Fruit fly (Drosophila melanogaster): ENCODE measurements around the gene CG42375.

DNA sequence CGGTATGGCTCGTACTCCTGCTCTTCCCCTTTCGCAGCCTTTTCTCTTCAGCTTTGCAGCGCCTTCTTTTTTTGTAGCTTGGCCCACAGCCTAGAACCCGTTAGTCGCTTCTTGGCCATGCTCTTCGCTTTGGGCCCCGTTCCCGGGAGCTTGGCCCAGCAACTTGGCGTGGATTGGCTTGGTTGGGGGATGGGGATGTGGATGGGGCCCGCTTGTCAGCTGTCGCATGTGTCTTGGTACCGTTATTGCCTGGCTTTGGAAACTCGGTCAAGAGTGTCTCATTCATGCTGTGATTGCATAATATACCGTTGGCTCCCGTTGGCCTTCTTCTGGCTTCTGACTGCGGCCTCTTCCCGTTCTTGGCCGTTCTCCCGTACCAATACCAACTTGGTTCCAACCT lies 6.5 kb downstream of the CG42375 start:
- no peak for TF ChIP-seq Abd-B (GFP tag; optimal IDR thresholded peaks at IDR 0.05)
- TF ChIP-seq CG32264 (GFP tag; optimal IDR thresholded peaks at IDR 0.05) = no peak
- no peak for TF ChIP-seq pan (optimal IDR thresholded peaks at IDR 0.05)
- TF ChIP-seq br (GFP tag; optimal IDR thresholded peaks at IDR 0.05) = no peak
- no peak for TF ChIP-seq tai (GFP tag; optimal IDR thresholded peaks at IDR 0.05)
- TF ChIP-seq psq (GFP tag; optimal IDR thresholded peaks at IDR 0.05) = no peak
- no peak for TF ChIP-seq lola (GFP tag; optimal IDR thresholded peaks at IDR 0.05)
- no peak for TF ChIP-seq Myc (optimal IDR thresholded peaks at IDR 0.05)
- TF ChIP-seq HLH106 (tag; optimal IDR thresholded peaks at IDR 0.05) = no peak
- TF ChIP-seq GATAd (GFP tag; optimal IDR thresholded peaks at IDR 0.05) = no peak
- TF ChIP-seq CG9705 (GFP tag; optimal IDR thresholded peaks at IDR 0.05) = no peak
- no peak for TF ChIP-seq ey (GFP tag; optimal IDR thresholded peaks at IDR 0.05)
- TF ChIP-seq Hnf4 (GFP tag; optimal IDR thresholded peaks at IDR 0.05) = no peak
- TF ChIP-seq Dfd (GFP tag; optimal IDR thresholded peaks at IDR 0.05) = no peak

All from whole organism, wandering third instar larva.